Fruit fly (Drosophila melanogaster) Kc167 (cell line): ENCODE measurements around the gene trk.

ENCODE experiments used
- h ChIP-seq: fragments of >200 bp; optimal IDR thresholded peaks from 3 replicates; lab custom pipeline; 2018; ENCODE audit warnings: missing external identifiers
- ttk ChIP-seq: sonication (Bioruptor generic); optimal IDR thresholded peaks from 2 replicates; lab custom pipeline; 2017; ENCODE audit warnings: missing external identifiers

- TF ChIP-seq ttk (lab: Kevin White, UChicago) (no peak), h (lab: Kevin White, UChicago) (no peak)
These were observed 5.6 kb downstream of the trk start, which contains the start of gene CG4953 for dm6 chr2L:10266511-10266910.
